Fruit fly (Drosophila melanogaster) whole organism, embryonic: Measurements from ENCODE around the gene PGRP-LE.

Experiments used
- Atf6 ChIP-seq: fragments of 200-800 bp; sonication (Bioruptor generic); IDR thresholded peaks from 2 replicates; pipeline ENCODE4 v1.3.6; 2022; ENCODE audit warnings: missing biosample characterization, missing genetic modification characterization
- Bgb ChIP-seq: fragments of 200-800 bp; sonication (Bioruptor generic); IDR thresholded peaks from 2 replicates; pipeline ENCODE4 v1.3.6; 2022; ENCODE audit warnings: missing biosample characterization, missing genetic modification characterization; ENCODE audit not compliant: partially characterized antibody
- CG10565 ChIP-seq: fragments of 200-800 bp; sonication (Bioruptor generic); optimal IDR thresholded peaks from 3 replicates; lab custom pipeline; 2016; ENCODE audit warnings: missing biosample characterization, mild to moderate bottlenecking, missing genetic modification characterization
- CG1602 ChIP-seq: fragments of 200-800 bp; sonication (Bioruptor generic); optimal IDR thresholded peaks from 3 replicates; lab custom pipeline; 2016; ENCODE audit warnings: missing biosample characterization, missing genetic modification characterization
- CG16863 ChIP-seq: fragments of 200-800 bp; sonication (Bioruptor generic); optimal IDR thresholded peaks from 3 replicates; lab custom pipeline; 2016; ENCODE audit warnings: missing biosample characterization, missing genetic modification characterization
- CG17359 ChIP-seq: fragments of 200-800 bp; sonication (Bioruptor generic); optimal IDR thresholded peaks from 3 replicates; lab custom pipeline; 2018; ENCODE audit warnings: missing biosample characterization, mild to moderate bottlenecking, missing genetic modification characterization, moderate library complexity
- CG2116 ChIP-seq: fragments of 200-800 bp; sonication (Bioruptor generic); optimal IDR thresholded peaks from 3 replicates; lab custom pipeline; 2018; ENCODE audit warnings: missing biosample characterization, mild to moderate bottlenecking, missing genetic modification characterization
- CG33213 ChIP-seq: fragments of 200-800 bp; sonication (Bioruptor generic); optimal IDR thresholded peaks from 3 replicates; lab custom pipeline; 2016; ENCODE audit warnings: missing biosample characterization, missing genetic modification characterization
- CG3995 ChIP-seq: fragments of 200-800 bp; sonication (Bioruptor generic); optimal IDR thresholded peaks from 3 replicates; lab custom pipeline; 2016; ENCODE audit warnings: missing biosample characterization, missing genetic modification characterization
- CG4424 ChIP-seq: fragments of 200-800 bp; sonication (Bioruptor generic); optimal IDR thresholded peaks from 3 replicates; lab custom pipeline; 2016; ENCODE audit warnings: missing biosample characterization, missing genetic modification characterization
- CG4820 ChIP-seq: fragments of 200-800 bp; sonication (Bioruptor generic); optimal IDR thresholded peaks from 3 replicates; lab custom pipeline; 2016; ENCODE audit warnings: missing biosample characterization, missing genetic modification characterization
- CG6683 ChIP-seq: fragments of 200-800 bp; sonication (Bioruptor generic); optimal IDR thresholded peaks from 2 replicates; lab custom pipeline; 2017; ENCODE audit warnings: missing biosample characterization, mild to moderate bottlenecking, missing genetic modification characterization, missing genetic modification reagents
- CG6813 ChIP-seq: fragments of 200-800 bp; sonication (Bioruptor generic); optimal IDR thresholded peaks from 2 replicates; lab custom pipeline; 2017; ENCODE audit warnings: missing biosample characterization, missing genetic modification characterization, mild to moderate bottlenecking, moderate library complexity, missing genetic modification reagents
- CG9437 ChIP-seq: fragments of 200-800 bp; sonication (Bioruptor generic); optimal IDR thresholded peaks from 2 replicates; lab custom pipeline; 2018; ENCODE audit warnings: missing biosample characterization, mild to moderate bottlenecking, missing genetic modification characterization
- CG9932 ChIP-seq: fragments of 200-800 bp; sonication (Bioruptor generic); IDR thresholded peaks from 2 replicates; pipeline ENCODE4 v1.3.6; 2022; ENCODE audit warnings: missing biosample characterization, missing genetic modification characterization
- Dref ChIP-seq: fragments of 200-800 bp; sonication (Bioruptor generic); IDR thresholded peaks from 2 replicates; pipeline ENCODE4 v1.3.6; 2022; ENCODE audit warnings: missing biosample characterization, missing genetic modification characterization
- E2f2 ChIP-seq: fragments of 200-800 bp; sonication (Bioruptor generic); IDR thresholded peaks from 2 replicates; pipeline ENCODE4 v1.3.6; 2022; ENCODE audit warnings: missing biosample characterization, missing genetic modification characterization
- Ets65A ChIP-seq: fragments of 200-800 bp; sonication (Bioruptor generic); peaks from one replicate; lab custom pipeline; 2016; ENCODE audit warnings: missing biosample characterization, missing genetic modification characterization
- HHEX ChIP-seq: fragments of 200-800 bp; sonication (Bioruptor generic); optimal IDR thresholded peaks from 3 replicates; lab custom pipeline; 2017; ENCODE audit warnings: missing biosample characterization, mild to moderate bottlenecking, missing genetic modification characterization, missing genetic modification reagents
- HLH3B ChIP-seq: fragments of 200-800 bp; sonication (Bioruptor generic); IDR thresholded peaks from 2 replicates; pipeline ENCODE4 v1.3.6; 2022; ENCODE audit warnings: missing biosample characterization, missing genetic modification characterization
- HmgZ ChIP-seq: fragments of 200-800 bp; sonication (Bioruptor generic); optimal IDR thresholded peaks from 2 replicates; lab custom pipeline; 2018; ENCODE audit warnings: missing biosample characterization, mild to moderate bottlenecking, missing genetic modification characterization
- Hr78 ChIP-seq, 2 experiments: fragments of 200-800 bp in 1 of 2; fragments of >200 bp in 1 of 2; sonication (Bioruptor generic) in 1 of 2; optimal IDR thresholded peaks; 2 replicates each; lab custom pipeline; 2017 to 2019; ENCODE audit warnings: missing biosample characterization in 2 of 2, missing genetic modification characterization in 2 of 2, mild to moderate bottlenecking in 1 of 2, moderate library complexity in 1 of 2
- MESR4 ChIP-seq: fragments of 200-800 bp; sonication (Bioruptor generic); optimal IDR thresholded peaks from 2 replicates; lab custom pipeline; 2018; ENCODE audit warnings: missing biosample characterization, mild to moderate bottlenecking, missing genetic modification characterization, moderate library complexity
- Myb ChIP-seq: fragments of 200-800 bp; sonication (Bioruptor generic); optimal IDR thresholded peaks from 2 replicates; lab custom pipeline; 2016; ENCODE audit warnings: missing biosample characterization, missing genetic modification characterization
- Opbp ChIP-seq: fragments of 200-800 bp; sonication (Bioruptor generic); IDR thresholded peaks from 3 replicates; pipeline ENCODE4 v1.3.6; 2022; ENCODE audit warnings: missing biosample characterization, missing genetic modification characterization; ENCODE audit not compliant: partially characterized antibody
- Pdp1 ChIP-seq, 2 experiments: fragments of 200-800 bp; sonication (Bioruptor generic); optimal IDR thresholded peaks; 3 replicates each; lab custom pipeline; 2016; ENCODE audit warnings: missing biosample characterization in 2 of 2, missing genetic modification characterization in 2 of 2, mild to moderate bottlenecking in 1 of 2, moderate library complexity in 1 of 2
- Ptx1 ChIP-seq: fragments of 200-800 bp; sonication (Bioruptor generic); IDR thresholded peaks from 2 replicates; pipeline ENCODE4 v1.3.6; 2022; ENCODE audit warnings: missing biosample characterization, missing genetic modification characterization
- Scr ChIP-seq: fragments of 200-800 bp; sonication (Bioruptor generic); IDR thresholded peaks from 2 replicates; pipeline ENCODE4 v1.3.6; 2022; ENCODE audit warnings: missing biosample characterization, missing genetic modification characterization; ENCODE audit not compliant: partially characterized antibody
- Sin3A ChIP-seq: fragments of >200 bp; optimal IDR thresholded peaks from 2 replicates; lab custom pipeline; 2018
- YL-1 ChIP-seq: fragments of 200-800 bp; sonication (Bioruptor generic); optimal IDR thresholded peaks from 3 replicates; lab custom pipeline; 2017; ENCODE audit warnings: missing biosample characterization, mild to moderate bottlenecking, missing genetic modification characterization
- cas ChIP-seq: fragments of 200-800 bp; sonication (Bioruptor generic); IDR thresholded peaks from 2 replicates; pipeline ENCODE4 v1.3.6; 2022; ENCODE audit warnings: missing biosample characterization, missing genetic modification characterization
- chn ChIP-seq: fragments of 200-800 bp; sonication (Bioruptor generic); optimal IDR thresholded peaks from 2 replicates; lab custom pipeline; 2016; ENCODE audit warnings: missing biosample characterization, missing genetic modification characterization
- crp ChIP-seq, 2 experiments: fragments of 200-800 bp; sonication (Bioruptor generic); optimal IDR thresholded peaks; 2 replicates in 1 of 2; 3 replicates in 1 of 2; lab custom pipeline; 2017; ENCODE audit warnings: missing biosample characterization in 2 of 2, missing genetic modification characterization in 2 of 2, mild to moderate bottlenecking in 1 of 2, moderate library complexity in 1 of 2
- danr ChIP-seq: fragments of 200-800 bp; sonication (Bioruptor generic); IDR thresholded peaks from 2 replicates; pipeline ENCODE4 v1.3.6; 2022; ENCODE audit warnings: missing biosample characterization, missing genetic modification characterization
- dimm ChIP-seq: fragments of 200-800 bp; sonication (Bioruptor generic); IDR thresholded peaks from 2 replicates; pipeline ENCODE4 v1.3.6; 2022; ENCODE audit warnings: missing biosample characterization, missing genetic modification characterization
- ken ChIP-seq: fragments of 200-800 bp; sonication (Bioruptor generic); IDR thresholded peaks from 3 replicates; pipeline ENCODE4 v1.3.6; 2022; ENCODE audit warnings: missing biosample characterization, missing genetic modification characterization
- knrl ChIP-seq: fragments of 200-800 bp; sonication (Bioruptor generic); IDR thresholded peaks from 3 replicates; pipeline ENCODE4 v1.3.6; 2022; ENCODE audit warnings: missing biosample characterization, missing genetic modification characterization; ENCODE audit not compliant: partially characterized antibody
- nerfin-1 ChIP-seq: fragments of 200-800 bp; sonication (Bioruptor generic); optimal IDR thresholded peaks from 3 replicates; lab custom pipeline; 2019; ENCODE audit warnings: missing biosample characterization, mild to moderate bottlenecking, missing genetic modification characterization, moderate library complexity
- pan ChIP-seq, 4 experiments: fragments of >200 bp in 3 of 4; fragments of 200-800 bp in 1 of 4; sonication (Bioruptor generic) in 1 of 4; optimal IDR thresholded peaks in 3 of 4; IDR thresholded peaks in 1 of 4; 2 replicates each; pipeline versions ENCODE4 v1.3.6 to Lab custom; 2017 to 2022; ENCODE audit warnings: missing biosample characterization in 2 of 4, missing genetic modification characterization in 2 of 4, mixed read lengths in 1 of 4
- pzg ChIP-seq: fragments of 200-800 bp; sonication (Bioruptor generic); optimal IDR thresholded peaks from 3 replicates; lab custom pipeline; 2018; ENCODE audit warnings: missing biosample characterization, mild to moderate bottlenecking, missing genetic modification characterization, moderate library complexity
- row ChIP-seq: fragments of 200-800 bp; sonication (Bioruptor generic); IDR thresholded peaks from 3 replicates; pipeline ENCODE4 v1.3.6; 2022; ENCODE audit warnings: missing biosample characterization, missing genetic modification characterization
- slbo ChIP-seq: fragments of 200-800 bp; sonication (Bioruptor generic); IDR thresholded peaks from 2 replicates; pipeline ENCODE4 v1.3.6; 2022; ENCODE audit warnings: missing biosample characterization, missing genetic modification characterization
- slou ChIP-seq: fragments of 200-800 bp; sonication (Bioruptor generic); optimal IDR thresholded peaks from 3 replicates; lab custom pipeline; 2016; ENCODE audit warnings: missing biosample characterization, missing genetic modification characterization
- stwl ChIP-seq: fragments of 200-800 bp; sonication (Bioruptor generic); optimal IDR thresholded peaks from 3 replicates; lab custom pipeline; 2018; ENCODE audit warnings: missing biosample characterization, mild to moderate bottlenecking, missing genetic modification characterization, moderate library complexity
- tll ChIP-seq, 2 experiments: fragments of 200-800 bp in 1 of 2; fragments of >200 bp in 1 of 2; sonication (Bioruptor generic) in 1 of 2; optimal IDR thresholded peaks; 2 replicates each; lab custom pipeline; 2017 to 2019; ENCODE audit warnings: missing biosample characterization in 2 of 2, missing genetic modification characterization in 2 of 2, mild to moderate bottlenecking in 1 of 2, moderate library complexity in 1 of 2
- zfh1 ChIP-seq: fragments of 200-800 bp; sonication (Bioruptor generic); IDR thresholded peaks from 3 replicates; pipeline ENCODE4 v1.3.6; 2022; ENCODE audit warnings: missing biosample characterization, missing genetic modification characterization
- zfh2 ChIP-seq: fragments of 200-800 bp; sonication (Bioruptor generic); optimal IDR thresholded peaks from 2 replicates; lab custom pipeline; 2016; ENCODE audit warnings: missing biosample characterization, missing genetic modification characterization

PGRP-LE gene

dm6 chrX:15785429-15786239, 18.0 kb downstream of the PGRP-LE start, which contains the start of the genes Paf-AHalpha and mRpS30 (continued):
- TF ChIP-seq Ets65A (GFP tag; lab: Kevin White, UChicago) (no peak), YL-1 (peak; percentile 52), nerfin-1 (no peak), knrl (GFP tag; lab: Robert Waterston, UW) (0 out of 3 replicates have a peak, but pooled peaks have one; percentile 36), row (GFP tag; lab: Robert Waterston, UW) (peak; percentile 31; the same call in 2 of the 3 replicates), Pdp1 (GFP tag; optimal IDR thresholded peaks at IDR 0.05; lab: Kevin White, UChicago) (peak in 1 of 2 experiments; percentile 95), HmgZ (peak; percentile 13), Dref (GFP tag; lab: Robert Waterston, UW) (peak; percentile 68), pzg (GFP tag; lab: Kevin White, UChicago) (peak; percentile 58), CG4820 (no peak), CG16863 (GFP tag; lab: Kevin White, UChicago) (no peak), E2f2 (GFP tag; lab: Robert Waterston, UW) (peak; percentile 26; the same call in 1 of the 2 replicates), Scr (GFP tag; lab: Robert Waterston, UW) (peak; percentile 14; the same call in 1 of the 2 replicates), CG9932 (peak; percentile 31; the same call in 1 of the 2 replicates), zfh2 (GFP tag; lab: Kevin White, UChicago) (peak; percentile 1), tll (GFP tag; optimal IDR thresholded peaks at IDR 0.05; lab: Kevin White, UChicago) (peak in 1 of 2 experiments; percentile 61), Sin3A (lab: Kevin White, UChicago) (peak; percentile 41), Opbp (GFP tag; lab: Robert Waterston, UW) (peak; percentile 18; the same call in 1 of the 3 replicates), CG3995 (GFP tag; lab: Kevin White, UChicago) (peak; percentile 94), Bgb (GFP tag; lab: Robert Waterston, UW) (peak; percentile 29; the same call in 1 of the 2 replicates), crp (GFP tag; optimal IDR thresholded peaks at IDR 0.05; lab: Kevin White, UChicago) (peak in 1 of 2 experiments; percentile 78), CG1602 (no peak), Myb (GFP tag; lab: Kevin White, UChicago) (peak; percentile 94), slbo (GFP tag; lab: Robert Waterston, UW) (peak; percentile 34; the same call in 1 of the 2 replicates), CG2116 (GFP tag; lab: Kevin White, UChicago) (peak; percentile 98), CG33213 (GFP tag; lab: Kevin White, UChicago) (peak; percentile 30), zfh1 (GFP tag; lab: Robert Waterston, UW) (0 out of 3 replicates have a peak, but pooled peaks have one; percentile 28), MESR4 (GFP tag; lab: Kevin White, UChicago) (peak; percentile 70), CG9437 (peak; percentile 89)

dm6 chrX:15783610-15784009, 20.1 kb downstream of the PGRP-LE start, which contains the start of gene Efhc1.1:
TSS of gene Efhc1.1 (minus strand) at chrX:15783710.
- no peak for TF ChIP-seq HLH3B (GFP tag; lab: Robert Waterston, UW)
- TF ChIP-seq CG6813 = no peak
- TF ChIP-seq dimm (GFP tag; lab: Robert Waterston, UW) = no peak
- TF ChIP-seq HHEX (GFP tag; lab: Kevin White, UChicago) = no peak
- TF ChIP-seq Atf6 (GFP tag; lab: Robert Waterston, UW) = no peak
- TF ChIP-seq CG6683 (GFP tag; lab: Kevin White, UChicago) = no peak
- no peak for TF ChIP-seq cas (GFP tag; lab: Robert Waterston, UW)
- TF ChIP-seq slou (GFP tag; lab: Kevin White, UChicago) = no peak
- no peak for TF ChIP-seq CG10565 (GFP tag; lab: Kevin White, UChicago)
- no peak for TF ChIP-seq chn (GFP tag; lab: Kevin White, UChicago)
- no peak for TF ChIP-seq danr (GFP tag; lab: Robert Waterston, UW)
- TF ChIP-seq zfh2 (GFP tag; lab: Kevin White, UChicago) = no peak
- TF ChIP-seq Ptx1 (GFP tag; lab: Robert Waterston, UW) = no peak
- TF ChIP-seq CG17359 (tag; lab: Kevin White, UChicago) = no peak
- TF ChIP-seq stwl (tag; lab: Kevin White, UChicago) = no peak
- no peak for TF ChIP-seq ken (GFP tag; lab: Robert Waterston, UW)
- no peak for TF ChIP-seq pan (optimal IDR thresholded peaks at IDR 0.05; lab: Kevin White, UChicago)
- TF ChIP-seq pan (GFP tag; optimal IDR thresholded peaks at IDR 0.05 in 1 of 2, IDR thresholded peaks at IDR 0.05 in 1 of 2) = no peak
- TF ChIP-seq CG4424 (GFP tag; lab: Kevin White, UChicago) = no peak
- no peak for TF ChIP-seq Hr78 (GFP tag; optimal IDR thresholded peaks at IDR 0.05; lab: Kevin White, UChicago)
